Worm (Caenorhabditis elegans) whole organism, L1 larva: ENCODE measurements around the gene fzr-1.
A peak's percentile ranks its signal among the peaks of the same experiment; 100 is the strongest.

Experiments used
- C04F5.9 ChIP-seq: sonication (generic microtip); optimal IDR thresholded peaks from 2 replicates; lab custom pipeline; 2016; ENCODE audit warnings: missing genetic modification characterization, missing compliant biosample characterization
- C16A3.4 ChIP-seq: fragments of 150-350 bp; optimal IDR thresholded peaks from 2 replicates; lab custom pipeline; 2014; ENCODE audit warnings: missing biosample characterization, missing genetic modification characterization
- F16B12.6 ChIP-seq: fragments of 150-350 bp; optimal IDR thresholded peaks from 2 replicates; lab custom pipeline; 2014; ENCODE audit warnings: missing biosample characterization, missing genetic modification characterization
- ama-1 ChIP-seq: fragments of 150-350 bp; optimal IDR thresholded peaks from 2 replicates; lab custom pipeline; 2014
- blmp-1 ChIP-seq: fragments of 150-350 bp; optimal IDR thresholded peaks from 2 replicates; lab custom pipeline; 2014; ENCODE audit warnings: missing biosample characterization, missing genetic modification characterization
- ceh-63 ChIP-seq: fragments of 200-800 bp; sonication (Bioruptor generic); optimal IDR thresholded peaks from 2 replicates; lab custom pipeline; 2018; ENCODE audit warnings: mild to moderate bottlenecking, missing genetic modification characterization, missing compliant biosample characterization
- ceh-82 ChIP-seq, 3 experiments: fragments of 150-350 bp in 1 of 3; sonication (generic microtip) in 2 of 3; optimal IDR thresholded peaks; 2 replicates each; lab custom pipeline; 2014 to 2017; ENCODE audit warnings: missing biosample characterization in 3 of 3, missing genetic modification characterization in 3 of 3
- ceh-88 ChIP-seq: fragments of 200-800 bp; sonication (Bioruptor generic); IDR thresholded peaks from 2 replicates; pipeline ENCODE4 v1.3.6; 2022; ENCODE audit warnings: missing genetic modification characterization, missing compliant biosample characterization
- dpl-1 ChIP-seq, 3 experiments: fragments of 150-350 bp in 2 of 3; sonication (generic microtip) in 1 of 3; optimal IDR thresholded peaks; 2 replicates each; lab custom pipeline; 2014 to 2017; ENCODE audit warnings: missing biosample characterization in 3 of 3, missing genetic modification characterization in 3 of 3, missing genetic modification reagents in 3 of 3
- dsc-1 ChIP-seq: sonication (generic microtip); optimal IDR thresholded peaks from 2 replicates; lab custom pipeline; 2016; ENCODE audit warnings: mild to moderate bottlenecking, missing genetic modification characterization, missing compliant biosample characterization
- efl-1 ChIP-seq, 4 experiments: fragments of 150-350 bp; optimal IDR thresholded peaks in 3 of 4; peaks in 1 of 4; 1 replicate in 1 of 4; 2 replicates in 3 of 4; lab custom pipeline; 2014; ENCODE audit warnings: missing biosample characterization in 2 of 4, missing genetic modification characterization in 2 of 4, missing genetic modification reagents in 2 of 4
- efl-3 ChIP-seq: fragments of 200-800 bp; sonication (Bioruptor generic); optimal IDR thresholded peaks from 2 replicates; lab custom pipeline; 2018; ENCODE audit warnings: mild to moderate bottlenecking, missing genetic modification characterization, missing compliant biosample characterization
- egl-13 ChIP-seq: sonication (generic microtip); optimal IDR thresholded peaks from 2 replicates; lab custom pipeline; 2016; ENCODE audit warnings: missing genotype, missing genetic modification reagents, missing genetic modification characterization, missing compliant biosample characterization
- egl-27 ChIP-seq, 2 experiments: fragments of 150-350 bp in 1 of 2; sonication (generic microtip); optimal IDR thresholded peaks; 3 replicates each; lab custom pipeline; 2017 to 2018; ENCODE audit warnings: missing biosample characterization in 2 of 2, missing genetic modification characterization in 2 of 2, missing genetic modification reagents in 2 of 2
- elt-3 ChIP-seq, 6 experiments: fragments of 150-350 bp in 1 of 6; sonication (generic microtip); optimal IDR thresholded peaks; 2 replicates each; lab custom pipeline; 2017 to 2018; ENCODE audit warnings: missing biosample characterization in 6 of 6, missing genetic modification characterization in 6 of 6, inconsistent platforms in 1 of 6
- fkh-8 ChIP-seq: sonication (generic microtip); optimal IDR thresholded peaks from 2 replicates; lab custom pipeline; 2016; ENCODE audit warnings: mild to moderate bottlenecking, missing genetic modification characterization, missing compliant biosample characterization
- fos-1 ChIP-seq: fragments of 150-350 bp; optimal IDR thresholded peaks from 2 replicates; lab custom pipeline; 2014; ENCODE audit warnings: missing biosample characterization, missing genetic modification characterization
- grh-1 ChIP-seq: fragments of 200-800 bp; sonication (Bioruptor generic); IDR thresholded peaks from 2 replicates; pipeline ENCODE4 v1.3.6; 2022; ENCODE audit warnings: missing genetic modification reagents, missing genetic modification characterization, missing compliant biosample characterization
- hpl-2 ChIP-seq: fragments of 150-350 bp; optimal IDR thresholded peaks from 2 replicates; lab custom pipeline; 2014; ENCODE audit warnings: missing biosample characterization, missing genetic modification reagents, missing genetic modification characterization
- lin-13 ChIP-seq: fragments of 150-350 bp; optimal IDR thresholded peaks from 2 replicates; lab custom pipeline; 2014; ENCODE audit warnings: missing biosample characterization, missing genetic modification reagents, missing genetic modification characterization
- lin-35 ChIP-seq, 2 experiments: fragments of 150-350 bp; optimal IDR thresholded peaks; 2 replicates each; lab custom pipeline; 2014; ENCODE audit warnings: missing biosample characterization in 2 of 2, missing genetic modification characterization in 2 of 2, missing genetic modification reagents in 2 of 2
- lin-39 ChIP-seq: fragments of 150-350 bp; optimal IDR thresholded peaks from 2 replicates; lab custom pipeline; 2014; ENCODE audit warnings: missing biosample characterization, missing genetic modification reagents, missing genetic modification characterization
- lsy-2 ChIP-seq, 2 experiments: fragments of 150-350 bp; optimal IDR thresholded peaks; 2 replicates each; lab custom pipeline; 2014; ENCODE audit warnings: missing biosample characterization in 2 of 2, missing genetic modification characterization in 2 of 2
- mab-9 ChIP-seq: fragments of 200-800 bp; sonication (Bioruptor generic); IDR thresholded peaks from 2 replicates; pipeline ENCODE4 v1.3.6; 2022; ENCODE audit warnings: missing genetic modification reagents, missing genetic modification characterization, missing compliant biosample characterization
- mef-2 ChIP-seq: fragments of 150-350 bp; optimal IDR thresholded peaks from 2 replicates; lab custom pipeline; 2014; ENCODE audit warnings: missing biosample characterization, missing genetic modification characterization
- mep-1 ChIP-seq: fragments of 150-350 bp; optimal IDR thresholded peaks from 2 replicates; lab custom pipeline; 2014; ENCODE audit warnings: missing biosample characterization, missing genetic modification characterization
- nhr-11 ChIP-seq: fragments of 150-350 bp; optimal IDR thresholded peaks from 2 replicates; lab custom pipeline; 2014; ENCODE audit warnings: missing biosample characterization, missing genetic modification characterization
- nhr-19 ChIP-seq: fragments of 200-800 bp; sonication (Bioruptor generic); conservative IDR thresholded peaks from 2 replicates; pipeline ENCODE4 v1.3.6; 2022; ENCODE audit warnings: missing genetic modification characterization, missing compliant biosample characterization
- nhr-20 ChIP-seq: sonication (generic microtip); optimal IDR thresholded peaks from 2 replicates; lab custom pipeline; 2016; ENCODE audit warnings: mild to moderate bottlenecking, missing genetic modification characterization, missing compliant biosample characterization
- nhr-28 ChIP-seq: fragments of 150-350 bp; optimal IDR thresholded peaks from 2 replicates; lab custom pipeline; 2014; ENCODE audit warnings: missing biosample characterization, missing genetic modification characterization
- nhr-71 ChIP-seq: sonication (generic microtip); optimal IDR thresholded peaks from 2 replicates; lab custom pipeline; 2016; ENCODE audit warnings: mild to moderate bottlenecking, missing genetic modification characterization, moderate library complexity, missing compliant biosample characterization
- nhr-77 ChIP-seq: fragments of 150-350 bp; optimal IDR thresholded peaks from 2 replicates; lab custom pipeline; 2014; ENCODE audit warnings: missing biosample characterization, missing genetic modification characterization
- nhr-84 ChIP-seq: sonication (generic microtip); optimal IDR thresholded peaks from 2 replicates; lab custom pipeline; 2017; ENCODE audit warnings: missing biosample characterization, missing genetic modification characterization
- nhr-85 ChIP-seq: sonication (generic microtip); peaks from one replicate; lab custom pipeline; 2016; ENCODE audit warnings: missing genetic modification characterization, inconsistent platforms, missing compliant biosample characterization
- nhr-90 ChIP-seq: sonication (generic microtip); optimal IDR thresholded peaks from 2 replicates; lab custom pipeline; 2016; ENCODE audit warnings: mild to moderate bottlenecking, missing genetic modification characterization, missing compliant biosample characterization; ENCODE audit not compliant: poor library complexity
- pag-3 ChIP-seq: sonication (generic microtip); optimal IDR thresholded peaks from 2 replicates; lab custom pipeline; 2017; ENCODE audit warnings: missing genetic modification characterization, mild to moderate bottlenecking, missing compliant biosample characterization, antibody characterized with exemption, borderline replicate concordance; ENCODE audit not compliant: insufficient read depth
- pax-3 ChIP-seq: fragments of 200-800 bp; sonication (Bioruptor generic); optimal IDR thresholded peaks from 2 replicates; lab custom pipeline; 2018; ENCODE audit warnings: mild to moderate bottlenecking, missing genetic modification characterization, moderate library complexity, missing compliant biosample characterization
- pqm-1 ChIP-seq: sonication (generic microtip); optimal IDR thresholded peaks from 3 replicates; lab custom pipeline; 2017; ENCODE audit warnings: missing biosample characterization, missing genetic modification characterization
- rnt-1 ChIP-seq: sonication (generic microtip); optimal IDR thresholded peaks from 2 replicates; lab custom pipeline; 2016; ENCODE audit warnings: mild to moderate bottlenecking, missing genetic modification characterization, moderate library complexity, missing compliant biosample characterization
- skn-1 ChIP-seq: fragments of 150-350 bp; optimal IDR thresholded peaks from 2 replicates; lab custom pipeline; 2014; ENCODE audit warnings: missing biosample characterization, missing genetic modification characterization
- snpc-4 ChIP-seq: fragments of 150-350 bp; optimal IDR thresholded peaks from 2 replicates; lab custom pipeline; 2014; ENCODE audit warnings: missing biosample characterization, missing genetic modification characterization
- sox-4 ChIP-seq: sonication (generic microtip); optimal IDR thresholded peaks from 2 replicates; lab custom pipeline; 2016; ENCODE audit warnings: missing genetic modification characterization, missing compliant biosample characterization
- sup-37 ChIP-seq: fragments of 200-800 bp; sonication (Bioruptor generic); optimal IDR thresholded peaks from 2 replicates; lab custom pipeline; 2018; ENCODE audit warnings: mild to moderate bottlenecking, missing genetic modification characterization, missing compliant biosample characterization
- swsn-7 ChIP-seq: sonication (generic microtip); optimal IDR thresholded peaks from 2 replicates; lab custom pipeline; 2016; ENCODE audit warnings: missing genetic modification characterization, missing compliant biosample characterization
- tlp-1 ChIP-seq: fragments of 150-350 bp; optimal IDR thresholded peaks from 2 replicates; lab custom pipeline; 2014; ENCODE audit warnings: missing biosample characterization, missing genetic modification characterization
- unc-130 ChIP-seq: fragments of 150-350 bp; optimal IDR thresholded peaks from 2 replicates; lab custom pipeline; 2017; ENCODE audit warnings: missing biosample characterization, missing genetic modification characterization, inconsistent platforms
- unc-86 ChIP-seq: sonication (generic microtip); optimal IDR thresholded peaks from 2 replicates; lab custom pipeline; 2016; ENCODE audit warnings: missing genetic modification characterization, missing compliant biosample characterization
- zag-1 ChIP-seq: fragments of 150-350 bp; optimal IDR thresholded peaks from 2 replicates; lab custom pipeline; 2014; ENCODE audit warnings: missing biosample characterization, missing genetic modification characterization
- ztf-11 ChIP-seq, 2 experiments: sonication (generic microtip); optimal IDR thresholded peaks; 2 replicates each; lab custom pipeline; 2016 to 2017; ENCODE audit warnings: missing genetic modification characterization in 2 of 2, missing biosample characterization in 1 of 2, missing compliant biosample characterization in 1 of 2

Gene fzr-1

DNA sequence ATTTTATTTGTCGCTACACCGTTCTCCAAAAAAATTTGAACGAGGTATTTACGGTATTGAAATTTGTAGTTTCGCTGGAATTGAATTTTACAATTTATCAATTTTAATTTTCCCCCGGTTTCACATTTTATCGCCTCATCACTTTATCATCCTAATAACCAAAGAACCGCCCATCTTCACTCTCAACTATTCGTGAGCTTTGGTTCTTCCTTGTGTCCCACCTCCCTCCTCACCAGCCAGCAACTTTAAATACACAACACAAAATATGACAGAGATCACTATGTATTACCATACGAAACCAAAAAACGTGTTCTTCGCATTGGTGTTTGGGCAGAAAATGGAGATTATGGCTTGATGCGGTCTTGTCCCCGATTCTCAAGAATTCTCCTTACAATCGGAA is 40.2 kb downstream of the fzr-1 start (continued):
- no peak for TF ChIP-seq snpc-4 (tag; lab: Kevin White, UChicago)
- no peak for TF ChIP-seq F16B12.6 (tag; lab: Kevin White, UChicago)
- TF ChIP-seq swsn-7 (tag; lab: Kevin White, UChicago) = no peak
- no peak for TF ChIP-seq skn-1 (tag; lab: Kevin White, UChicago)
- no peak for TF ChIP-seq fos-1 (tag; lab: Kevin White, UChicago)
- TF ChIP-seq lin-39 = no peak
- TF ChIP-seq unc-86 (tag; lab: Kevin White, UChicago) = no peak
- TF ChIP-seq zag-1 (tag; lab: Kevin White, UChicago) = no peak
- TF ChIP-seq lsy-2 (tag; optimal IDR thresholded peaks at IDR 0.05; lab: Kevin White, UChicago) = peak in 1 of 2 experiments; percentile 4
- no peak for TF ChIP-seq fkh-8 (tag; lab: Kevin White, UChicago)
- no peak for TF ChIP-seq mef-2 (tag; lab: Kevin White, UChicago)
- peak; percentile 71 for TF ChIP-seq nhr-19 (GFP tag; lab: Robert Waterston, UW)
- TF ChIP-seq nhr-85 (tag; lab: Kevin White, UChicago) = no peak
- no peak for TF ChIP-seq ztf-11 (tag; optimal IDR thresholded peaks at IDR 0.05; lab: Kevin White, UChicago)

DNA sequence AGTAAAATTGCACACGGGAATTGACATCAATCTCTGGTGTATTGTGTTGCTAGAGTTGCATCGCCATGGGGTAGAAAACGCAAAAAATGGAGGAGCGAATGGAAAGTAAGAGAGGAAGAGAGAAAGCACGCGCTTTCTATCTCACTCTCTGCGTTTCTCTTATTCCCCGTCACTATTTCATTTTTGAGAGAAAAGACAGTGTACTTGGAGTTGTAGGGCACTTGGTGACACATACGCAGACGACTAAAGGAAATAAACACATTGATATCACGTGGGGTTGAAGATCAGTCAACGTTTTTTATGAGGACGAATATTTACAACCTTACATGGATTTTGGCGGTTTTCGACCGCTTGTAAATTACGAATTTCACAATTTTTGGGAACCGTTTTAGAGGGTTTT is 40.8 kb downstream of the fzr-1 start:
- TF ChIP-seq nhr-71 (tag; lab: Kevin White, UChicago) (peak; percentile 99), fos-1 (tag; lab: Kevin White, UChicago) (peak; percentile 92), dsc-1 (tag; lab: Kevin White, UChicago) (peak; percentile 74), mep-1 (tag; lab: Kevin White, UChicago) (peak; percentile 98), C04F5.9 (tag; lab: Kevin White, UChicago) (peak; percentile 73), sup-37 (peak; percentile 66), lsy-2 (tag; optimal IDR thresholded peaks at IDR 0.05; lab: Kevin White, UChicago) (peak; percentile 90 to 96), tlp-1 (tag; lab: Kevin White, UChicago) (no peak), mab-9 (peak; percentile 71), pqm-1 (tag; lab: Kevin White, UChicago) (no peak), nhr-11 (tag; lab: Kevin White, UChicago) (peak; percentile 99), hpl-2 (GFP tag; lab: Kevin White, UChicago) (peak; percentile 71), nhr-77 (peak; percentile 88), ceh-82 (tag; optimal IDR thresholded peaks at IDR 0.05; lab: Kevin White, UChicago) (peak; percentile 68 to 91 (median 88)), ceh-63 (GFP tag; lab: Kevin White, UChicago) (peak; percentile 29), ama-1 (peak; percentile 75), rnt-1 (tag; lab: Kevin White, UChicago) (peak; percentile 95), lin-13 (GFP tag; lab: Kevin White, UChicago) (peak; percentile 92), skn-1 (tag; lab: Kevin White, UChicago) (peak; percentile 94), egl-27 (tag; optimal IDR thresholded peaks at IDR 0.05; lab: Kevin White, UChicago) (peak; percentile 91 to 94), nhr-28 (tag; lab: Kevin White, UChicago) (peak; percentile 9), lin-39 (peak; percentile 81), unc-86 (tag; lab: Kevin White, UChicago) (peak; percentile 76), blmp-1 (tag; lab: Kevin White, UChicago) (peak; percentile 99), nhr-84 (tag; lab: Kevin White, UChicago) (no peak), swsn-7 (tag; lab: Kevin White, UChicago) (peak; percentile 94), lin-35 (GFP tag; optimal IDR thresholded peaks at IDR 0.05; lab: Kevin White, UChicago) (peak; percentile 81 to 91), dpl-1 (GFP tag; optimal IDR thresholded peaks at IDR 0.05; lab: Kevin White, UChicago) (peak; percentile 71 to 79 (median 75)), pag-3 (tag; lab: Kevin White, UChicago) (no peak), zag-1 (tag; lab: Kevin White, UChicago) (peak; percentile 69), grh-1 (GFP tag; lab: Robert Waterston, UW) (peak; percentile 85), ceh-88 (peak; percentile 79), efl-1 (optimal IDR thresholded peaks at IDR 0.05; lab: Kevin White, UChicago) (peak; percentile 84), efl-1 (GFP tag; optimal IDR thresholded peaks at IDR 0.05 in 1 of 2; lab: Kevin White, UChicago) (peak; percentile 64 to 97), nhr-19 (GFP tag; lab: Robert Waterston, UW) (peak; percentile 99), elt-3 (tag; optimal IDR thresholded peaks at IDR 0.05; lab: Kevin White, UChicago) (peak in 5 of 6 experiments; percentile 40 to 99 (median 95)), efl-3 (GFP tag; lab: Kevin White, UChicago) (no peak), nhr-90 (tag; lab: Kevin White, UChicago) (peak; percentile 95), nhr-20 (tag; lab: Kevin White, UChicago) (peak; percentile 100), sox-4 (peak; percentile 72), unc-130 (tag; lab: Kevin White, UChicago) (peak; percentile 82), C16A3.4 (peak; percentile 97), egl-13 (peak; percentile 66), pax-3 (tag; lab: Kevin White, UChicago) (peak; percentile 85)
